Worm (Caenorhabditis elegans): ENCODE measurements around the gene C56G2.4.

DNA sequence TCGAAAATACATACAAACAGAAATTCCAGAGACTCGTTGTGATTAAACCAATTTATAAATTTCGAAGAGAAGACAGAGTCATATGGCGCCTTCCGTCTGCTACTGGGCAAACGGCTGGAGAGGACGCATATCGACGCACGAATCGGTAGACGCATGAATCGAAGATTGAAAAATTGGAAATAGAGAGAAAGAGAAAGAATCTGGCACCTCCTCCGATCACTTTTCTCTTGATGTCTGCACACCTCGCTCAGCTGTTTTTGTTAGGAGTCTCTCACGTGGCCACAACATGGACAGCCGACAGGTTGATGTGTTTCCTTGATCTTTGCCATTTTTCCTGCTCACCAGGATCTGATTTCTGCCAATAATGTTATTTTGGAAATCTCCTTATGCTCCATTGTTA is 28.6 kb downstream of the C56G2.4 start:
- TF ChIP-seq fos-1 (tag; optimal IDR thresholded peaks at IDR 0.05) (no peak), nhr-11 (tag; optimal IDR thresholded peaks at IDR 0.05) (no peak), nhr-77 (tag; optimal IDR thresholded peaks at IDR 0.05) (no peak), skn-1 (tag; optimal IDR thresholded peaks at IDR 0.05) (no peak), unc-39 (tag; optimal IDR thresholded peaks at IDR 0.05) (no peak), mdl-1 (tag; optimal IDR thresholded peaks at IDR 0.05) (no peak), nhr-25 (tag; optimal IDR thresholded peaks at IDR 0.05) (no peak), snpc-4 (tag; optimal IDR thresholded peaks at IDR 0.05) (no peak), elt-2 (tag; optimal IDR thresholded peaks at IDR 0.05) (no peak), unc-62 (GFP tag; optimal IDR thresholded peaks at IDR 0.05) (no peak), ceh-82 (tag; optimal IDR thresholded peaks at IDR 0.05) (no peak), R02D3.7 (tag; optimal IDR thresholded peaks at IDR 0.05) (no peak)
